Worm (Caenorhabditis elegans) whole organism, L4 larva: ENCODE data around the gene T04C12.8.
A peak's percentile ranks its signal among the peaks of the same experiment; 100 is the strongest.

Experiments
- D1046.2 ChIP-seq: fragments of 200-800 bp; sonication (Bioruptor generic); IDR thresholded peaks from 2 replicates; pipeline ENCODE4 v1.3.6; 2022; ENCODE audit warnings: missing genetic modification characterization, missing compliant biosample characterization
- F10B5.3 ChIP-seq: sonication (generic microtip); optimal IDR thresholded peaks from 2 replicates; lab custom pipeline; 2016; ENCODE audit warnings: mild to moderate bottlenecking, missing genetic modification characterization, missing compliant biosample characterization
- F26F4.8 ChIP-seq: fragments of 200-800 bp; sonication (Bioruptor generic); conservative IDR thresholded peaks from 2 replicates; pipeline ENCODE4 v1.3.6; 2022; ENCODE audit warnings: missing genetic modification characterization, missing compliant biosample characterization
- F44E2.7 ChIP-seq: fragments of 200-800 bp; sonication (Bioruptor generic); IDR thresholded peaks from 2 replicates; pipeline ENCODE4 v2.1.2; 2022; ENCODE audit warnings: missing genetic modification characterization, missing compliant biosample characterization
- Y105C5A.15 ChIP-seq: fragments of 200-800 bp; sonication (Bioruptor generic); IDR thresholded peaks from 2 replicates; pipeline ENCODE4 v1.3.6; 2022; ENCODE audit warnings: missing genetic modification characterization, missing compliant biosample characterization
- Y75B8A.6 ChIP-seq: fragments of 200-800 bp; sonication (Bioruptor generic); IDR thresholded peaks from 2 replicates; pipeline ENCODE4 v1.3.6; 2022; ENCODE audit warnings: missing genetic modification reagents, missing genetic modification characterization, missing compliant biosample characterization
- ama-1 ChIP-seq: fragments of 150-350 bp; optimal IDR thresholded peaks from 2 replicates; lab custom pipeline; 2014; ENCODE audit warnings: inconsistent platforms, mixed read lengths
- arid-1 ChIP-seq: fragments of 200-800 bp; sonication (Bioruptor generic); conservative IDR thresholded peaks from 2 replicates; pipeline ENCODE4 v1.3.6; 2022; ENCODE audit warnings: missing genetic modification reagents, missing genetic modification characterization, missing compliant biosample characterization
- ceh-20 ChIP-seq: fragments of 200-800 bp; sonication (Bioruptor generic); IDR thresholded peaks from 2 replicates; pipeline ENCODE4 v1.3.6; 2022; ENCODE audit warnings: missing genetic modification reagents, missing genetic modification characterization, missing compliant biosample characterization
- ceh-28 ChIP-seq: fragments of 150-350 bp; optimal IDR thresholded peaks from 2 replicates; lab custom pipeline; 2014; ENCODE audit warnings: missing biosample characterization, missing genetic modification reagents, missing genetic modification characterization
- ceh-32 ChIP-seq: sonication (generic microtip); optimal IDR thresholded peaks from 2 replicates; lab custom pipeline; 2016; ENCODE audit warnings: mild to moderate bottlenecking, missing genetic modification characterization, missing compliant biosample characterization; ENCODE audit not compliant: poor library complexity
- ceh-44 ChIP-seq: fragments of 200-800 bp; sonication (Bioruptor generic); IDR thresholded peaks from 2 replicates; pipeline ENCODE4 v1.3.6; 2022; ENCODE audit warnings: missing genetic modification reagents, missing genetic modification characterization, missing compliant biosample characterization
- ceh-62 ChIP-seq: sonication (generic microtip); optimal IDR thresholded peaks from 2 replicates; lab custom pipeline; 2017; ENCODE audit warnings: missing biosample characterization, missing genetic modification characterization
- ceh-82 ChIP-seq: sonication (generic microtip); optimal IDR thresholded peaks from 2 replicates; lab custom pipeline; 2017; ENCODE audit warnings: missing biosample characterization, missing genetic modification characterization
- ces-1 ChIP-seq: fragments of 150-350 bp; sonication (generic microtip); optimal IDR thresholded peaks from 4 replicates; lab custom pipeline; 2014; ENCODE audit warnings: missing biosample characterization, missing genetic modification reagents, missing genetic modification characterization
- ctbp-1 ChIP-seq: fragments of 200-800 bp; sonication (Bioruptor generic); IDR thresholded peaks from 2 replicates; pipeline ENCODE4 v1.3.6; 2022; ENCODE audit warnings: missing genetic modification reagents, missing genetic modification characterization, missing compliant biosample characterization
- daf-12 ChIP-seq: fragments of 150-350 bp; optimal IDR thresholded peaks from 2 replicates; lab custom pipeline; 2014; ENCODE audit warnings: missing biosample characterization, missing genetic modification reagents, missing genetic modification characterization
- daf-19 ChIP-seq: fragments of 200-800 bp; sonication (Bioruptor generic); conservative IDR thresholded peaks from 2 replicates; pipeline ENCODE4 v1.3.6; 2022; ENCODE audit warnings: missing genetic modification characterization, missing compliant biosample characterization
- daf-8 ChIP-seq: fragments of 200-800 bp; sonication (Bioruptor generic); IDR thresholded peaks from 2 replicates; pipeline ENCODE4 v1.3.6; 2022; ENCODE audit warnings: missing genetic modification characterization, missing compliant biosample characterization
- dmd-6 ChIP-seq: fragments of 200-800 bp; sonication (Bioruptor generic); IDR thresholded peaks from 2 replicates; pipeline ENCODE4 v1.3.6; 2022; ENCODE audit warnings: missing genetic modification reagents, missing genetic modification characterization, missing compliant biosample characterization
- dmd-8 ChIP-seq: fragments of 200-800 bp; sonication (Bioruptor generic); IDR thresholded peaks from 2 replicates; pipeline ENCODE4 v1.3.6; 2022; ENCODE audit warnings: missing genetic modification characterization, missing compliant biosample characterization
- dmd-9 ChIP-seq: fragments of 200-800 bp; sonication (Bioruptor generic); IDR thresholded peaks from 2 replicates; pipeline ENCODE4 v1.3.6; 2022; ENCODE audit warnings: missing genetic modification reagents, missing genetic modification characterization, missing compliant biosample characterization
- dpl-1 ChIP-seq: fragments of 150-350 bp; optimal IDR thresholded peaks from 2 replicates; lab custom pipeline; 2014; ENCODE audit warnings: missing biosample characterization, missing genetic modification reagents, missing genetic modification characterization
- dve-1 ChIP-seq: sonication (generic microtip); optimal IDR thresholded peaks from 2 replicates; lab custom pipeline; 2017; ENCODE audit warnings: antibody characterized with exemption, mild to moderate bottlenecking, missing genetic modification characterization, missing compliant biosample characterization; ENCODE audit not compliant: insufficient read depth
- egl-27 ChIP-seq: sonication (generic microtip); optimal IDR thresholded peaks from 3 replicates; lab custom pipeline; 2017; ENCODE audit warnings: missing biosample characterization, missing genetic modification reagents, missing genetic modification characterization
- fkh-10 ChIP-seq: fragments of 150-350 bp; optimal IDR thresholded peaks from 2 replicates; lab custom pipeline; 2014; ENCODE audit warnings: missing biosample characterization, missing genetic modification reagents, missing genetic modification characterization
- lin-29 ChIP-seq: fragments of 200-800 bp; sonication (Bioruptor generic); IDR thresholded peaks from 2 replicates; pipeline ENCODE4 v1.3.6; 2022; ENCODE audit warnings: missing genetic modification reagents, missing genetic modification characterization, missing compliant biosample characterization
- lin-39 ChIP-seq: fragments of 150-350 bp; optimal IDR thresholded peaks from 2 replicates; lab custom pipeline; 2014; ENCODE audit warnings: missing biosample characterization, missing genetic modification reagents, missing genetic modification characterization
- lir-3 ChIP-seq: sonication (generic microtip); optimal IDR thresholded peaks from 2 replicates; lab custom pipeline; 2016; ENCODE audit warnings: mild to moderate bottlenecking, missing genetic modification characterization, missing compliant biosample characterization
- madf-9 ChIP-seq: fragments of 200-800 bp; sonication (Bioruptor generic); conservative IDR thresholded peaks from 2 replicates; pipeline ENCODE4 v1.3.6; 2022; ENCODE audit warnings: missing genetic modification reagents, missing genetic modification characterization, missing compliant biosample characterization
- mdt-29 ChIP-seq: fragments of 200-800 bp; sonication (Bioruptor generic); IDR thresholded peaks from 2 replicates; pipeline ENCODE4 v1.3.6; 2022; ENCODE audit warnings: missing genetic modification reagents, missing genetic modification characterization, missing compliant biosample characterization
- mes-2 ChIP-seq: sonication (generic microtip); optimal IDR thresholded peaks from 2 replicates; lab custom pipeline; 2016; ENCODE audit warnings: missing genotype, mild to moderate bottlenecking, missing genetic modification characterization, missing compliant biosample characterization; ENCODE audit not compliant: poor library complexity, severe bottlenecking
- mxl-3 ChIP-seq: fragments of 200-800 bp; sonication (Bioruptor generic); optimal IDR thresholded peaks from 2 replicates; lab custom pipeline; 2018; ENCODE audit warnings: mild to moderate bottlenecking, missing genetic modification characterization, missing compliant biosample characterization
- nhr-48 ChIP-seq: sonication (generic microtip); optimal IDR thresholded peaks from 2 replicates; lab custom pipeline; 2016; ENCODE audit warnings: mild to moderate bottlenecking, missing genetic modification characterization, missing compliant biosample characterization
- nhr-6 ChIP-seq: fragments of 150-350 bp; optimal IDR thresholded peaks from 2 replicates; lab custom pipeline; 2014; ENCODE audit warnings: missing biosample characterization, missing genetic modification characterization
- nhr-76 ChIP-seq: fragments of 150-350 bp; optimal IDR thresholded peaks from 2 replicates; lab custom pipeline; 2014; ENCODE audit warnings: missing biosample characterization, missing genetic modification characterization
- nhr-77 ChIP-seq: fragments of 150-350 bp; optimal IDR thresholded peaks from 2 replicates; lab custom pipeline; 2014; ENCODE audit warnings: missing biosample characterization, missing genetic modification characterization
- pha-4 ChIP-seq, 2 experiments: fragments of 150-350 bp in 1 of 2; fragments of 200-800 bp in 1 of 2; sonication (Bioruptor generic) in 1 of 2; IDR thresholded peaks in 1 of 2; optimal IDR thresholded peaks in 1 of 2; 2 replicates each; pipeline versions ENCODE4 v1.3.6 to Lab custom; 2014 to 2022; ENCODE audit warnings: missing genetic modification characterization in 2 of 2, missing genetic modification reagents in 2 of 2, missing biosample characterization in 1 of 2, missing compliant biosample characterization in 1 of 2
- pqm-1 ChIP-seq: sonication (generic microtip); optimal IDR thresholded peaks from 2 replicates; lab custom pipeline; 2017; ENCODE audit warnings: missing biosample characterization, missing genetic modification characterization
- sdz-12 ChIP-seq: fragments of 200-800 bp; sonication (Bioruptor generic); optimal IDR thresholded peaks from 2 replicates; lab custom pipeline; 2018; ENCODE audit warnings: mild to moderate bottlenecking, missing genetic modification characterization, missing compliant biosample characterization
- spr-1 ChIP-seq: sonication (generic microtip); optimal IDR thresholded peaks from 2 replicates; lab custom pipeline; 2016; ENCODE audit warnings: mild to moderate bottlenecking, missing genetic modification characterization, missing compliant biosample characterization
- spr-3 ChIP-seq: fragments of 200-800 bp; sonication (Bioruptor generic); optimal IDR thresholded peaks from 2 replicates; lab custom pipeline; 2018; ENCODE audit warnings: mild to moderate bottlenecking, missing genetic modification characterization, missing compliant biosample characterization
- tag-97 ChIP-seq: fragments of 200-800 bp; sonication (Bioruptor generic); IDR thresholded peaks from 2 replicates; pipeline ENCODE4 v1.3.6; 2022; ENCODE audit warnings: missing genetic modification characterization, missing compliant biosample characterization
- tra-1 ChIP-seq: fragments of 200-800 bp; sonication (Bioruptor generic); IDR thresholded peaks from 2 replicates; pipeline ENCODE4 v1.3.6; 2022; ENCODE audit warnings: missing genetic modification reagents, missing genetic modification characterization, missing compliant biosample characterization
- unc-130 ChIP-seq: sonication (generic microtip); optimal IDR thresholded peaks from 2 replicates; lab custom pipeline; 2016; ENCODE audit warnings: missing genetic modification reagents, missing genetic modification characterization, missing compliant biosample characterization
- unc-39 ChIP-seq: sonication (generic microtip); optimal IDR thresholded peaks from 2 replicates; lab custom pipeline; 2017; ENCODE audit warnings: missing biosample characterization, missing genetic modification characterization
- unc-62 ChIP-seq, 3 experiments: fragments of 150-350 bp in 1 of 3; sonication (generic microtip); optimal IDR thresholded peaks in 2 of 3; peaks in 1 of 3; 1 replicate in 1 of 3; 2 replicates in 2 of 3; lab custom pipeline; 2014 to 2017; ENCODE audit warnings: missing biosample characterization in 3 of 3, missing genetic modification characterization in 3 of 3, missing genetic modification reagents in 3 of 3, missing genotype in 1 of 3
- zfp-2 ChIP-seq: sonication (generic microtip); optimal IDR thresholded peaks from 2 replicates; lab custom pipeline; 2016; ENCODE audit warnings: mild to moderate bottlenecking, missing genetic modification characterization, missing compliant biosample characterization
- zfp-3 ChIP-seq: fragments of 200-800 bp; sonication (Bioruptor generic); conservative IDR thresholded peaks from 2 replicates; pipeline ENCODE4 v1.3.6; 2022; ENCODE audit warnings: missing genetic modification reagents, missing genetic modification characterization, missing compliant biosample characterization
- zip-11 ChIP-seq: fragments of 200-800 bp; sonication (Bioruptor generic); IDR thresholded peaks from 2 replicates; pipeline ENCODE4 v1.3.6; 2022; ENCODE audit warnings: missing genetic modification characterization, missing compliant biosample characterization
- ztf-11 ChIP-seq: fragments of 150-350 bp; optimal IDR thresholded peaks from 2 replicates; lab custom pipeline; 2014; ENCODE audit warnings: missing biosample characterization, missing genetic modification characterization

The T04C12.8 gene

DNA sequence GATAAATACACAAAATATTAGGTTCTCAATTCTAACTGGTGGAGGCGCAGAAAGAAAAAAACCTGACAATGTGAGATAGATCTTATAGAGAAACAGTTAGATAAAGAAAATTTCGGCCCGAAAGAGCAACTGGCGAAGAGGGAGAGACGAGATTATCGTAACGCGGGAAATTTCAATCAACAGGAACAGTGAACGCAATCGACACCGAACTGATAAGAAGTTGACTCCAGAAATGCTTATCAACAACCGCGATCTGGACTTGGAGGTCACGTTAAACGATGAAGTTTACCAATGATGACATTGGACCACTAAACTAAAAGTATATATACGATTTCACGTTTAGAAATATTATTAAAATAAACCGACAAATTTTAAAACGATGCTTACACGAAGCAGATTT lies 7.2 kb upstream of the T04C12.8 start (continued):
- TF ChIP-seq lir-3 (no peak), fkh-10 (no peak), dmd-6 (GFP tag; lab: Robert Waterston, UW) (peak; percentile 22; the same call in 1 of the 2 replicates), ceh-62 (tag; lab: Kevin White, UChicago) (no peak), ceh-44 (no peak), Y105C5A.15 (GFP tag; lab: Robert Waterston, UW) (peak; percentile 65; the same call in 1 of the 2 replicates), madf-9 (GFP tag; lab: Robert Waterston, UW) (no peak; the same call in 1 of the 2 replicates), zfp-3 (GFP tag; lab: Robert Waterston, UW) (peak; percentile 49), unc-62 (GFP tag; optimal IDR thresholded peaks at IDR 0.05 in 1 of 2; lab: Kevin White, UChicago) (no peak), unc-62 (tag; optimal IDR thresholded peaks at IDR 0.05; lab: Kevin White, UChicago) (no peak), nhr-48 (tag; lab: Kevin White, UChicago) (no peak), arid-1 (peak; percentile 78), lin-39 (no peak), nhr-6 (tag; lab: Kevin White, UChicago) (peak; percentile 10), nhr-77 (tag; lab: Kevin White, UChicago) (no peak), F10B5.3 (tag; lab: Kevin White, UChicago) (no peak), ceh-32 (tag; lab: Kevin White, UChicago) (no peak), ceh-82 (tag; lab: Kevin White, UChicago) (no peak), lin-29 (0 out of 2 replicates have a peak, but pooled peaks have one; percentile 9), sdz-12 (no peak), dpl-1 (GFP tag; lab: Kevin White, UChicago) (no peak), ceh-28 (tag; lab: Kevin White, UChicago) (no peak), daf-19 (GFP tag; lab: Robert Waterston, UW) (no peak), Y75B8A.6 (0 out of 2 replicates have a peak, but pooled peaks have one; percentile 12), mdt-29 (GFP tag; lab: Robert Waterston, UW) (peak; percentile 74), nhr-76 (no peak), mxl-3 (GFP tag; lab: Kevin White, UChicago) (no peak), ztf-11 (tag; lab: Kevin White, UChicago) (no peak), tag-97 (GFP tag; lab: Robert Waterston, UW) (no peak), daf-12 (tag; lab: Kevin White, UChicago) (no peak), mes-2 (tag; lab: Kevin White, UChicago) (no peak), D1046.2 (no peak), dve-1 (peak; percentile 1), egl-27 (tag; lab: Kevin White, UChicago) (no peak), dmd-8 (GFP tag; lab: Robert Waterston, UW) (peak; percentile 81; the same call in 1 of the 2 replicates), pha-4 (GFP tag; IDR thresholded peaks at IDR 0.05; lab: Robert Waterston, UW) (peak; percentile 49; the same call in 1 of the 2 replicates), pha-4 (tag; optimal IDR thresholded peaks at IDR 0.05; lab: Kevin White, UChicago) (no peak), unc-130 (GFP tag; lab: Kevin White, UChicago) (peak; percentile 39), ctbp-1 (GFP tag; lab: Robert Waterston, UW) (peak; percentile 75), zfp-2 (tag; lab: Kevin White, UChicago) (no peak), pqm-1 (tag; lab: Kevin White, UChicago) (peak; percentile 1), spr-3 (GFP tag; lab: Kevin White, UChicago) (no peak), ceh-20 (GFP tag; lab: Robert Waterston, UW) (no peak), dmd-9 (GFP tag; lab: Robert Waterston, UW) (no peak), unc-39 (tag; lab: Kevin White, UChicago) (no peak), tra-1 (GFP tag; lab: Robert Waterston, UW) (peak; percentile 46; the same call in 1 of the 2 replicates), ama-1 (lab: Kevin White, UChicago) (peak; percentile 77), daf-8 (no peak), spr-1 (tag; lab: Kevin White, UChicago) (no peak), zip-11 (GFP tag; lab: Robert Waterston, UW) (no peak), F44E2.7 (GFP tag; lab: Robert Waterston, UW) (0 out of 2 replicates have a peak, but pooled peaks have one; percentile 30), F26F4.8 (GFP tag; lab: Robert Waterston, UW) (no peak), ces-1 (GFP tag; lab: Kevin White, UChicago) (no peak)
